Fruit fly (Drosophila melanogaster) whole organism, prepupa: ENCODE measurements around the gene CG3625.

Experiments
- CG34406 ChIP-seq: fragments of 200-800 bp; sonication (Bioruptor generic); optimal IDR thresholded peaks from 3 replicates; lab custom pipeline; 2016; ENCODE audit warnings: missing biosample characterization, missing genetic modification characterization
- Gug ChIP-seq: fragments of 200-800 bp; sonication (Bioruptor generic); IDR thresholded peaks from 2 replicates; pipeline ENCODE4 v1.3.6; 2022; ENCODE audit warnings: missing biosample characterization, missing genetic modification characterization

DNA sequence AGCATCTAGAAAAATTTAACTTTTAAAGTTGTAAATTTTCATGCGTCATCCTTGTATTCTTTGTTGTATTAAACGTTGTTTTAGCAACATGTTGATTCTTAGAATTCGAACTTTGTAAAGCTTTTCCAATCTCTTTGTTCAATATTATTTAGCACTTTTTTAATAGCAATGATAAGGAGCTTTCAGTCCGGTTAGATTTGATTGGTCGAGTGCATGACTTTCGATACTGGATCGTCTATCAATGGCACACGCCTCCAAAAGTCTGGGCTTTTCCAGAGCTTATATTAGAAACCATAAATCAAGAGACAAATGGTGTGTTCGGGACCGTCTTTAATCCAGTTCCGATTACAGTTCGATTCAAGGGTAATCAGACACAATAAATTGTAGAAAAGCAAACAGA, 28.1 kb upstream of the CG3625 start:
- TF ChIP-seq Gug (GFP tag; lab: Robert Waterston, UW) (no peak), CG34406 (no peak)
